Worm (Caenorhabditis elegans): ENCODE results near the gene C05D11.5.

C05D11.5 gene

DNA sequence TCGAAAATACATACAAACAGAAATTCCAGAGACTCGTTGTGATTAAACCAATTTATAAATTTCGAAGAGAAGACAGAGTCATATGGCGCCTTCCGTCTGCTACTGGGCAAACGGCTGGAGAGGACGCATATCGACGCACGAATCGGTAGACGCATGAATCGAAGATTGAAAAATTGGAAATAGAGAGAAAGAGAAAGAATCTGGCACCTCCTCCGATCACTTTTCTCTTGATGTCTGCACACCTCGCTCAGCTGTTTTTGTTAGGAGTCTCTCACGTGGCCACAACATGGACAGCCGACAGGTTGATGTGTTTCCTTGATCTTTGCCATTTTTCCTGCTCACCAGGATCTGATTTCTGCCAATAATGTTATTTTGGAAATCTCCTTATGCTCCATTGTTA, 51.7 kb downstream of the C05D11.5 start:
- no peak for TF ChIP-seq ceh-88 (GFP tag; IDR thresholded peaks at IDR 0.05)
- TF ChIP-seq snpc-4 (tag; optimal IDR thresholded peaks at IDR 0.05), result no peak
- TF ChIP-seq skn-1 (tag; optimal IDR thresholded peaks at IDR 0.05), result no peak
- TF ChIP-seq jun-1 (tag; optimal IDR thresholded peaks at IDR 0.05), result no peak
- peak; percentile 2 for TF ChIP-seq swsn-7 (tag; optimal IDR thresholded peaks at IDR 0.05)
- no peak for TF ChIP-seq mab-9 (GFP tag; IDR thresholded peaks at IDR 0.05)
- peak; percentile 84 for TF ChIP-seq rnt-1 (tag; optimal IDR thresholded peaks at IDR 0.05)
- TF ChIP-seq unc-86 (tag; optimal IDR thresholded peaks at IDR 0.05), result no peak
- TF ChIP-seq C04F5.9 (tag; optimal IDR thresholded peaks at IDR 0.05), result no peak
- no peak for TF ChIP-seq unc-98 (GFP tag; IDR thresholded peaks at IDR 0.05)
- peak; percentile 66 for TF ChIP-seq lin-39 (tag; optimal IDR thresholded peaks at IDR 0.05)
- no peak for TF ChIP-seq sptf-1 (tag; optimal IDR thresholded peaks at IDR 0.05)
- TF ChIP-seq nhr-47 (tag; optimal IDR thresholded peaks at IDR 0.05), result peak; percentile 55
- no peak for TF ChIP-seq Y116A8C.19 (tag; optimal IDR thresholded peaks at IDR 0.05; ENCODE audit: borderline replicate concordance)
- peak; percentile 42 for TF ChIP-seq tbx-2 (tag; optimal IDR thresholded peaks at IDR 0.05)
- no peak for TF ChIP-seq nhr-90 (tag; optimal IDR thresholded peaks at IDR 0.05; ENCODE audit: poor library complexity)
- peak; percentile 65 for TF ChIP-seq unc-130 (tag; optimal IDR thresholded peaks at IDR 0.05)
- peak; percentile 26 for TF ChIP-seq lir-3 (tag; optimal IDR thresholded peaks at IDR 0.05; ENCODE audit: poor library complexity)
- peak; percentile 53 to 65 for TF ChIP-seq lsy-2 (tag; optimal IDR thresholded peaks at IDR 0.05)
- TF ChIP-seq nhr-12 (tag; optimal IDR thresholded peaks at IDR 0.05), result no peak
- no peak for TF ChIP-seq fkh-8 (tag; optimal IDR thresholded peaks at IDR 0.05)
- no peak for TF ChIP-seq egl-13 (tag; optimal IDR thresholded peaks at IDR 0.05)
- no peak for TF ChIP-seq sox-4 (tag; optimal IDR thresholded peaks at IDR 0.05)
- TF ChIP-seq nhr-28 (tag; optimal IDR thresholded peaks at IDR 0.05), result no peak
- TF ChIP-seq egl-27 (tag; optimal IDR thresholded peaks at IDR 0.05), result peak in 1 of 2 experiments; percentile 1
- no peak for TF ChIP-seq zag-1 (tag; optimal IDR thresholded peaks at IDR 0.05)
- TF ChIP-seq nhr-19 (GFP tag; conservative IDR thresholded peaks at IDR 0.05), result peak; percentile 73
- no peak for TF ChIP-seq C34B4.2 (tag; optimal IDR thresholded peaks at IDR 0.05)
- TF ChIP-seq ztf-11 (tag; optimal IDR thresholded peaks at IDR 0.05), result no peak
- peak; percentile 3 to 28 for TF ChIP-seq efl-1 (optimal IDR thresholded peaks at IDR 0.05)
- peak in 1 of 2 experiments; percentile 93 for TF ChIP-seq efl-1 (GFP tag; optimal IDR thresholded peaks at IDR 0.05 in 1 of 2)
- peak; percentile 57 for TF ChIP-seq dsc-1 (tag; optimal IDR thresholded peaks at IDR 0.05)
- TF ChIP-seq ceh-63 (GFP tag; optimal IDR thresholded peaks at IDR 0.05), result no peak
- peak; percentile 80 for TF ChIP-seq nhr-20 (tag; optimal IDR thresholded peaks at IDR 0.05)
- no peak for TF ChIP-seq nhr-76 (tag; optimal IDR thresholded peaks at IDR 0.05)
- TF ChIP-seq vab-15 (tag; optimal IDR thresholded peaks at IDR 0.05), result no peak
- no peak for TF ChIP-seq mep-1 (tag; optimal IDR thresholded peaks at IDR 0.05)
- TF ChIP-seq blmp-1 (tag; optimal IDR thresholded peaks at IDR 0.05), result peak; percentile 61
- no peak for TF ChIP-seq nhr-84 (tag; optimal IDR thresholded peaks at IDR 0.05)
- TF ChIP-seq elt-2 (tag; optimal IDR thresholded peaks at IDR 0.05), result no peak
- no peak for TF ChIP-seq unc-62 (GFP tag; optimal IDR thresholded peaks at IDR 0.05)
- TF ChIP-seq hlh-4 (tag; optimal IDR thresholded peaks at IDR 0.05), result no peak
- peak; percentile 50 for TF ChIP-seq lin-13 (GFP tag; optimal IDR thresholded peaks at IDR 0.05)
- TF ChIP-seq aha-1 (tag; optimal IDR thresholded peaks at IDR 0.05), result no peak
- TF ChIP-seq lin-15B (tag; optimal IDR thresholded peaks at IDR 0.05), result no peak
- TF ChIP-seq tlp-1 (tag; optimal IDR thresholded peaks at IDR 0.05), result no peak
- no peak for TF ChIP-seq efl-3 (GFP tag; optimal IDR thresholded peaks at IDR 0.05)
- TF ChIP-seq hpl-2 (GFP tag; optimal IDR thresholded peaks at IDR 0.05), result no peak
- no peak for TF ChIP-seq irx-1 (tag; optimal IDR thresholded peaks at IDR 0.05)
- no peak for TF ChIP-seq fkh-10 (GFP tag; optimal IDR thresholded peaks at IDR 0.05)
- TF ChIP-seq pag-3 (tag; optimal IDR thresholded peaks at IDR 0.05; ENCODE audit: borderline replicate concordance, insufficient read depth), result no peak
- no peak for TF ChIP-seq unc-30 (tag; optimal IDR thresholded peaks at IDR 0.05)
- no peak for TF ChIP-seq pqm-1 (tag; optimal IDR thresholded peaks at IDR 0.05)
- no peak for TF ChIP-seq alr-1 (tag; optimal IDR thresholded peaks at IDR 0.05; ENCODE audit: borderline replicate concordance)

Measured in whole organism, L1 larva.